Fruit fly (Drosophila melanogaster) whole organism: Measurements from ENCODE around the gene CG7483.

ENCODE experiments used
- CG8478 ChIP-seq: fragments of >200 bp; optimal IDR thresholded peaks from 2 replicates; lab custom pipeline; 2018; ENCODE audit warnings: inconsistent platforms
- EcR ChIP-seq, 2 experiments: fragments of >200 bp; optimal IDR thresholded peaks; 2 replicates each; lab custom pipeline; 2017; ENCODE audit warnings: missing biosample characterization in 2 of 2, missing genetic modification characterization in 2 of 2, missing genetic modification reagents in 2 of 2
- pan ChIP-seq: fragments of >200 bp; optimal IDR thresholded peaks from 2 replicates; lab custom pipeline; 2017
- psq ChIP-seq: fragments of >200 bp; optimal IDR thresholded peaks from 2 replicates; lab custom pipeline; 2017
- usp ChIP-seq: fragments of >200 bp; optimal IDR thresholded peaks from 2 replicates; lab custom pipeline; 2017; ENCODE audit warnings: missing biosample characterization, missing genetic modification characterization, mixed read lengths

DNA sequence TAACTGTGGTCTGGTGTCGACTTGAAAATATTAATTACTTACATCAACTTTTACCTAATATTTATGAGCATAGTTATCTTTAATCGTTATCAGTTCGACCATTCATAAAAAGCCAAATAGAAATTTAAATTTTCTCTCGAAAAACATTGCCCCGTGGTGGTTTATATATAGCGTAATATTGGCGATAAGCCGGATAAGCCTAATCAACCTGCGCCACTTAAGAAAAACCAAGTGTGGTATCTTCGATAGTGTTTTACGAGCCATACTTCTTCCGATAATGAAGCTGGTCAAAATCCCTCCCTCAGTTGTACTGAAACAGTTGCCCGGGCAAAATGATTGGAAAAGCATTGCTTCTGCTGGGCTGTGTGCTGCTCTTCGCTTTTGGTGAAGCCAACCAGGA lies 21.0 kb upstream of the CG7483 start, which contains the start of gene CG31463:
- no peak for TF ChIP-seq CG8478 (lab: Kevin White, UChicago)
- no peak for TF ChIP-seq pan (lab: Kevin White, UChicago)
- no peak for TF ChIP-seq usp (GFP tag; lab: Kevin White, UChicago)
- no peak for TF ChIP-seq EcR (GFP tag; optimal IDR thresholded peaks at IDR 0.05; lab: Kevin White, UChicago)
- TF ChIP-seq psq = no peak
